Fruit fly (Drosophila melanogaster): ENCODE measurements around the gene sim.

sim gene

DNA sequence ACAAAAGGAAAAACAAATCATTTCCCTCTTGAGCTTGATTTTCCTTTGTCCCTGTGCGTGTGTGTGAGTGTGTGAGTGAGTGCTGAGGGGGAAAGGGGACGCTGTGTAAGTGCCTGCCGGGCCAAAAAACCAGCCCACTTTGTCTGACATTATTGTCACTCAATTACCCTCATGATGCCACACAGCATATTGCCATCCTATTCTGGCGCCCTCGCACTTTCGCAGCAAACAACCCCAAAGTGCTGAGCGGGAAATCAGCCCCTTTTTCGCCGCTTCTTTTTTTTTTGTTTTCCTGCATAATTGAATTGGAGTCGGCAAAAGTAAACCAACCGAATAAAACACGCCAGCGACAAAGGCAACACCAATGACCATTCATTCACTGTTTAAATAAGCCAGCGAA lies 18.2 kb downstream of the sim start:
- TF ChIP-seq ttk (optimal IDR thresholded peaks at IDR 0.05) (no peak), h (optimal IDR thresholded peaks at IDR 0.05) (no peak), Myc (optimal IDR thresholded peaks at IDR 0.05) (no peak)

DNA sequence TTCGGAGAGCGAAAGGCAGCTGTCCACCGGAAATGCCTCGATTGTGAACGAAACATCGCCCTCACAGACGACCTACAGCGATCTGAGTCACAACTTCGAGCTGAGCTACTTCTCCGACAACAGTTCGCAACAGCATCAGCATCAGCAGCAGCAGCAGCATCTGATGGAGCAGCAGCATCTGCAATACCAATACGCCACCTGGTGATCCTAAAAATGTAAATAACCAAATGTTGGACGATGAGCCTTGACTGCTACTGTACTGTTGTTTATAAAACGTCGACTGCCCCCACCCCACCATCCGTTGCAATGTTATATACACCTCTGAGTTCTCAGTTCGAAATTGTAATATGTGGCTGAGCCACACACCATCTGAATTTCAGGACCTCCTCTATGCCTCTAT lies 19.7 kb downstream of the sim start:
- TF ChIP-seq h (optimal IDR thresholded peaks at IDR 0.05) (no peak), insv (optimal IDR thresholded peaks at IDR 0.05) (no peak), ttk (optimal IDR thresholded peaks at IDR 0.05) (no peak), Sin3A (optimal IDR thresholded peaks at IDR 0.05) (no peak), psq (optimal IDR thresholded peaks at IDR 0.05) (no peak), Myc (optimal IDR thresholded peaks at IDR 0.05) (no peak)

DNA sequence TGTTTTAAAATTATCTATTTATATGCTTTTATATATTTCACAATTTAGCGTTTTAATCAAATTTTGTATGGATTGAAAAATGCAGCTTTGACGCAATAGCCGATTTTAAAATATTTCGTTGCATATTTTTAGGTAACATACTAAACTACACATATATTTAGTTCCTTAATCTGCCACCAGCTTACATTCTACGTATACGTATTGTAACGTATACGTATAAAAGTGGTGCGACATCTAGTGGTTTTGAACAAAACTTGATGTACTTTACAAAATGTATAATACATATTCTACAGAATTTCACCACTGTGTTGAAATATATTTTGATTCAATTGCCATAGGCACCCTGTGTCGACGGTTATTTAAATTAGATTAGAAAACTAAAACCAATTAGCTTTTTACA lies 20.7 kb downstream of the sim start:
- TF ChIP-seq insv (optimal IDR thresholded peaks at IDR 0.05) (no peak), Myc (optimal IDR thresholded peaks at IDR 0.05) (no peak)

DNA sequence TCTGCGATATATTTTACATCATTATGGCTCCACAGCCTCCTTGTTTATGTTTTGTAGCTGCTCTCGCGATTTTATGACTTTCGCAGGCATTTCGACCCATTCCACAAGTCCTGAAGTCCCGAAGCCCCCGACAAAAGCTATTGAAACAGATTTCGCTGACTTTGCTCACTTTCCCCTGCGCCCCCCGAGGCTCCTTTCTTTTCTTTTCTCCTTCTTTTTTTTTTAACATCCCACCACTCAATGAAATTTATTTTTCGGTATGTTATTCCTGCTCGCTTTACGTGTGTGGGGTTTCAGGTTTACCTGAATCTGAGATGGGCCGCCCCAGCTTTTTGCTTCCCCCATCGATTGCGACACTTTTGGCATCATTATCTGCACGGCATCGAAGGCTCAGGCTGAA lies 24.8 kb downstream of the sim start:
- TF ChIP-seq psq (optimal IDR thresholded peaks at IDR 0.05) (no peak), Sin3A (optimal IDR thresholded peaks at IDR 0.05) (no peak), ttk (optimal IDR thresholded peaks at IDR 0.05) (no peak), Myc (optimal IDR thresholded peaks at IDR 0.05) (no peak), h (optimal IDR thresholded peaks at IDR 0.05) (no peak), insv (optimal IDR thresholded peaks at IDR 0.05) (no peak)

DNA sequence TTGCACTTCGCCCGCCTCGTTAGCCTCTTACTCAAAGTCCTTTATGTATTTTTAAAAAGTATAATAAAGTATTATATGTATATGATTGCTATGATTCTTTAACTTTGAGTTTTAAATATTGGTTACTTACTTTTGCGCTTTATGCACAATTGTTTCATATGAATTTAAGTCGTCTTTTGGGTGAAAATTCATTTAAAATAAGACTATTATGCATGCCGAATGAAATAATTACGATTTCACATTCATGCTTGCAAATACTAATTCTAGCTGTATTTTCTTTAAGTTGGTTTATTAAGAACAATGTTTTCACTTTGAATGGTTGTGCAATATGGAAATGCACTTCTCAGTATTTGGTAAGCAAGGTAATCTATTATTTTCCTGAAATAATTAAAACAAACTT lies 28.4 kb downstream of the sim start, which contains the start of gene CG43063:
Gene CG43063 (plus strand): TSS at position 301 of the 400 bp plus-strand sequence.
- TF ChIP-seq Sin3A (optimal IDR thresholded peaks at IDR 0.05) (no peak), ttk (optimal IDR thresholded peaks at IDR 0.05) (no peak), h (optimal IDR thresholded peaks at IDR 0.05) (no peak), insv (optimal IDR thresholded peaks at IDR 0.05) (no peak), psq (optimal IDR thresholded peaks at IDR 0.05) (no peak), Myc (optimal IDR thresholded peaks at IDR 0.05) (no peak)

DNA sequence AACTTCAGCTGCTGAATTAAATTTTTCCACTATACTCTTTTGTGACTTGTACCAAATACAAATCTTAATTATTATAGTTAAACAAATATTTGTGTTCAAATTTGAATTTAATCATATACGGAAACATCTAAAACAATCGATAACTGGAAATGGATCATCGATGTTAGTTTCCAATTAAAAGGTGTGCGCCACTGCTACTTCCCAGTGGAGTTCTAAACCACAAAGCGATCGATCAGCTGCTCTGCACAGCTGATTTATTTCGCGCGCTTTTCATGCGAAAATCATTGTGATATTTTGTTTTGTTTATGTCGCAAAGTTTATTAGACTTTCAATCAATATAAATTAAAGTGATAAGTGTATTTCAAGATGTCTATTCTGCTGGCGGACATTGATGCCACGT lies 30.8 kb downstream of the sim start, which contains the start of gene timeout:
Gene timeout (plus strand): TSS at position 257 of the 400 bp plus-strand sequence.
- no peak for TF ChIP-seq insv (optimal IDR thresholded peaks at IDR 0.05)
- no peak for TF ChIP-seq ttk (optimal IDR thresholded peaks at IDR 0.05)
- no peak for TF ChIP-seq h (optimal IDR thresholded peaks at IDR 0.05)
- TF ChIP-seq Myc (optimal IDR thresholded peaks at IDR 0.05), result no peak
- TF ChIP-seq Sin3A (optimal IDR thresholded peaks at IDR 0.05), result no peak
- TF ChIP-seq psq (optimal IDR thresholded peaks at IDR 0.05), result no peak

DNA sequence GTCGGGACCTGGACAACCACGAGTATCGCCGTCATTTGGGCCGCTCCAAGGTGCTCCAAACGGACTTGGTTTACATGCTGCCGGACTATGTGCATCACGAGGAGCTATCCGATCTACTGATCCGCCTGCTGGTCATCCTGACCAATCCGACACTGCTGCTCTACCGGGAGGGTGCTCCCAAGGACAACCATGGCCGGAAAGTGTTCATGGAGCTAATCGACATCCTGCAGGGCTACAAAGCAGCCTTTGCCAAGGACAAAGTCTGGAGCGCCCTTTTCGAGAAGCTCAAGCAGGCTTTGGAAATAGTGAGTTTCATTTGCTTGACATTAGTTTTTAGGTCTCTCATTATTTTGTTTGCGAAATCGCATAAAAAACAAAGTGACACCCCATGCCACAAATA lies 31.4 kb downstream of the sim start, which contains the start of gene CG34308:
Gene CG34308 (plus strand): TSS at position 301 of the 400 bp plus-strand sequence.
- TF ChIP-seq ttk (optimal IDR thresholded peaks at IDR 0.05), result no peak
- no peak for TF ChIP-seq insv (optimal IDR thresholded peaks at IDR 0.05)
- TF ChIP-seq Sin3A (optimal IDR thresholded peaks at IDR 0.05), result no peak
- TF ChIP-seq psq (optimal IDR thresholded peaks at IDR 0.05), result no peak
- TF ChIP-seq Myc (optimal IDR thresholded peaks at IDR 0.05), result no peak
- no peak for TF ChIP-seq h (optimal IDR thresholded peaks at IDR 0.05)

DNA sequence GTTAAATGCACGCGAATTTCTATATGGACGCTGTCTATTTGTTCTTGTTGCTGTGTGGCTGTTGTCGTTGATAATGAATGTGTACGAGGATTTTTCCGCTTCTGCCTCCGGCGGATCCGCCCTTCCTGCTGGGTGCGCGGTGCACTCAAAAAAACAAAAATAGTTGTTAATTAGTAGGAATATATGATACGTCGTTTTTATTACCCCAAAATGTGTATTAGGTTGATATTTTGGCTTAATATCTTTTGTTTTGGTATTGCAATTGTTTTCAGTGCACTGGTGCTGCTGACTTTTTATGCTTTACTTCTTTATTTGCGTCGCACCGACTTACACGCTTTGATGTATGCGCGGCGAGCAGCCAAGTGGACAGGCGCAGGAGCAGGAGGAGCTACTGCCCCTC lies 34.1 kb downstream of the sim start:
- no peak for TF ChIP-seq ttk (optimal IDR thresholded peaks at IDR 0.05)
- no peak for TF ChIP-seq Sin3A (optimal IDR thresholded peaks at IDR 0.05)
- no peak for TF ChIP-seq insv (optimal IDR thresholded peaks at IDR 0.05)

DNA sequence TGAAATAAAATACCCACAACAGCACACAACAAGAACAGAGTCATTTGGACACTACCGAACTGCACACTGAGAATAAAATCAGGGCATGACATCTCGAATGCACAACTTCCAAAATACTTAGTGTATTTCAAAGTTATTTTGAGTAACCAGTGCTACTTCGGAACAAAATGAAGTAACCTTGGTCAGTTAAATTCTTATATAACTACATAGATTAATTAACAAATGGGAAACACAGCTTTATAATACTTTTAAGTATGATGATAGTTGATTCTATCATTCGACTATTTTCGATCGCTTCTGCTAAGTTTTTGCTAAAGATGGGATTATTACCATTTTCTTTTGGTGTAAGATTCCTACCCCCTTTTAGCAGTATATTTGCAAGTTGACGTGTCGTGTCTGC lies 60.2 kb downstream of the sim start:
- TF ChIP-seq h (optimal IDR thresholded peaks at IDR 0.05) (no peak), insv (optimal IDR thresholded peaks at IDR 0.05) (no peak), Sin3A (optimal IDR thresholded peaks at IDR 0.05) (no peak), psq (optimal IDR thresholded peaks at IDR 0.05) (no peak), ttk (optimal IDR thresholded peaks at IDR 0.05) (no peak), Myc (optimal IDR thresholded peaks at IDR 0.05) (no peak)
